Worm (Caenorhabditis elegans): ENCODE measurements around the gene F16B12.1.
A peak's percentile ranks its signal among the peaks of the same experiment; 100 is the strongest.

F16B12.1 gene

DNA sequence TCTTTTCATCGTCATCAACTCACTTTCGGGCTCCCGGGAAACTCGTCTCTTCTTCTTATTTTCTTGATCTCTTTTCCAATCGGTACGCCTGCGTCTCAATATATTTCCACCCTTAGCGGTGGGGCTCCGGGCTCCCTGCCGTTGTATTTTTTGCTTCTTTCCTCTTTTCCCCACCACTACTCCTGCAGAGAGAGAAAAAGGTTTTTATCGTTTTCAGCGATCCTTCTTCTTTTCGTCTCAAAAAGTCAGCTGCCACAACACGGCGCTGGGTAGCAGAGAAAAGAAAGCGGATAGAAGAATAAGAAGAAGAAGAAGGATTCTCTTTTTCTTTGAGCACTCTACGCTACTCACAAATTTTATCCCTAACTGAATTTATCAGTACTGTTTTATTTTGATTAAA, 30.5 kb upstream of the F16B12.1 start:
- TF ChIP-seq hmg-11 (tag; optimal IDR thresholded peaks at IDR 0.05), result no peak
- TF ChIP-seq ZK546.5 (tag; optimal IDR thresholded peaks at IDR 0.05), result no peak
- no peak for TF ChIP-seq nhr-25 (tag; optimal IDR thresholded peaks at IDR 0.05)
- no peak for TF ChIP-seq nhr-43 (tag; optimal IDR thresholded peaks at IDR 0.05; ENCODE audit: poor library complexity, severe bottlenecking)
- no peak for TF ChIP-seq nhr-11 (tag; optimal IDR thresholded peaks at IDR 0.05)
- TF ChIP-seq fkh-10 (GFP tag; optimal IDR thresholded peaks at IDR 0.05), result no peak
- TF ChIP-seq nhr-77 (tag; optimal IDR thresholded peaks at IDR 0.05), result no peak
- TF ChIP-seq ceh-9 (tag; optimal IDR thresholded peaks at IDR 0.05), result no peak
- TF ChIP-seq nhr-67 (tag; optimal IDR thresholded peaks at IDR 0.05), result no peak
- no peak for TF ChIP-seq lsy-12 (tag; optimal IDR thresholded peaks at IDR 0.05)
- TF ChIP-seq nhr-76 (tag; optimal IDR thresholded peaks at IDR 0.05), result no peak
- no peak for TF ChIP-seq elt-1 (tag; optimal IDR thresholded peaks at IDR 0.05)
- no peak for TF ChIP-seq eor-1 (tag; optimal IDR thresholded peaks at IDR 0.05)
- no peak for TF ChIP-seq aly-2 (tag; optimal IDR thresholded peaks at IDR 0.05)
- no peak for TF ChIP-seq lin-15B (tag; optimal IDR thresholded peaks at IDR 0.05)
- TF ChIP-seq zag-1 (tag; optimal IDR thresholded peaks at IDR 0.05), result no peak
- no peak for TF ChIP-seq ceh-82 (tag; optimal IDR thresholded peaks at IDR 0.05)
- no peak for TF ChIP-seq fkh-2 (tag; optimal IDR thresholded peaks at IDR 0.05)
- TF ChIP-seq snpc-4 (tag; optimal IDR thresholded peaks at IDR 0.05), result no peak
- no peak for TF ChIP-seq nhr-237 (tag; optimal IDR thresholded peaks at IDR 0.05)

ce11 chrX:14055715-14056114, 29.6 kb upstream of the F16B12.1 start:
- TF ChIP-seq nhr-25 (tag; optimal IDR thresholded peaks at IDR 0.05) (no peak), unc-39 (tag; optimal IDR thresholded peaks at IDR 0.05) (no peak), nhr-43 (tag; optimal IDR thresholded peaks at IDR 0.05; ENCODE audit: poor library complexity, severe bottlenecking) (no peak), R02D3.7 (tag; optimal IDR thresholded peaks at IDR 0.05) (no peak), eor-1 (tag; optimal IDR thresholded peaks at IDR 0.05) (no peak), aly-2 (tag; optimal IDR thresholded peaks at IDR 0.05) (no peak), daf-12 (tag; optimal IDR thresholded peaks at IDR 0.05) (no peak), unc-62 (GFP tag; optimal IDR thresholded peaks at IDR 0.05) (no peak), nhr-237 (tag; optimal IDR thresholded peaks at IDR 0.05) (no peak), ztf-4 (tag; optimal IDR thresholded peaks at IDR 0.05) (no peak), ceh-82 (tag; optimal IDR thresholded peaks at IDR 0.05) (no peak), ama-1 (optimal IDR thresholded peaks at IDR 0.05) (no peak), ceh-16 (tag; optimal IDR thresholded peaks at IDR 0.05) (no peak), nhr-76 (tag; optimal IDR thresholded peaks at IDR 0.05) (no peak), tbx-2 (tag; optimal IDR thresholded peaks at IDR 0.05) (no peak), ZK546.5 (tag; optimal IDR thresholded peaks at IDR 0.05) (no peak)

DNA sequence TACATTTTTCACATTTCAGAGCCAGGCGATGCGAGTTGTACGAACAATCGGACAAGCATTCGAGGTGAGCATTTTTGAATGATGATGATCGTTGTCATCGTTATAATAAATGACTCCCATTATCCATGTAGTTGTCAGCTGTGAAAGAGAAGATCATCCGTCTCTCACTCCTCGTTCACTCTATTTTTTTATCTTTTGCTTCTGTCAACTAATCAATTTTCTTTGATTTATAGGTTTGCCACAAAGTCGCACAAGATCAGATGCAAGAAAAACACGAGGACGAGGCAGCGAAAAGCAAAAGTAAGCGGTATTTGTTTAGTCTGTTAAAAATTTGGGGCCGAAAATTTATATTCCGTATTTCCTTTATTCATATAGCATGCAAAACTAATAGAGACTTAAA, 28.8 kb upstream of the F16B12.1 start:
- TF ChIP-seq lin-39 (tag; optimal IDR thresholded peaks at IDR 0.05) (peak; percentile 16), egl-5 (tag; optimal IDR thresholded peaks at IDR 0.05) (peak; percentile 54), pqm-1 (tag; optimal IDR thresholded peaks at IDR 0.05) (no peak)

DNA sequence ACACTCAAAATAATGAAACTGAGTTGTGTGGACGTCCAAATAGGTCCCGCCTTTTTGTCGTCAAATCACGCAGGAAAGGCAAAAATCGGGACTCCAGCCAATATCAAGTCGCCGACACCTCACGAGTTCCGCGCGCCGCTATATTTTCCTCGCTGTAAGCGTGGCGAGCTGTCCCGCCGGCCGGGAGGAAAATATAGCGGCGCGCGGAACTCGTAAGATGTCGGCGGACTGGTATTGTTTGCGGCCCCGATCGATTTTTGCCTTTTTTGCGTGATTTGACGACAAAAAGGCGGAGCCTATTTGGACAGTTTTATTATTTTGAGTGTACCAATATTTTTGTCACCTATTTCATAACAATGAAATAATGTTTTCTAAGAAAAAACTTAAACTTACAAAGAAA, 22.5 kb upstream of the F16B12.1 start:
- no peak for TF ChIP-seq nhr-23 (tag; optimal IDR thresholded peaks at IDR 0.05)
- TF ChIP-seq ceh-28 (tag; optimal IDR thresholded peaks at IDR 0.05), result no peak
- no peak for TF ChIP-seq jun-1 (tag; optimal IDR thresholded peaks at IDR 0.05)
- no peak for TF ChIP-seq R02D3.7 (tag; optimal IDR thresholded peaks at IDR 0.05)
- TF ChIP-seq nhr-12 (tag; optimal IDR thresholded peaks at IDR 0.05), result no peak
- no peak for TF ChIP-seq snpc-4 (tag; optimal IDR thresholded peaks at IDR 0.05)
- no peak for TF ChIP-seq ceh-16 (tag; optimal IDR thresholded peaks at IDR 0.05)
- TF ChIP-seq tbx-2 (tag; optimal IDR thresholded peaks at IDR 0.05), result no peak
- no peak for TF ChIP-seq sea-2 (GFP tag; optimal IDR thresholded peaks at IDR 0.05)
- no peak for TF ChIP-seq elt-1 (tag; optimal IDR thresholded peaks at IDR 0.05)
- no peak for TF ChIP-seq unc-62 (GFP tag; optimal IDR thresholded peaks at IDR 0.05)

ce11 chrX:14063830-14064229, 21.5 kb upstream of the F16B12.1 start:
- TF ChIP-seq nhr-76 (tag; optimal IDR thresholded peaks at IDR 0.05) (peak; percentile 71), fkh-2 (tag; optimal IDR thresholded peaks at IDR 0.05) (peak; percentile 80), skn-1 (tag; optimal IDR thresholded peaks at IDR 0.05) (peak; percentile 84), sea-2 (GFP tag; optimal IDR thresholded peaks at IDR 0.05) (peak; percentile 29), eor-1 (tag; optimal IDR thresholded peaks at IDR 0.05) (peak in 1 of 2 experiments; percentile 48), fos-1 (tag; optimal IDR thresholded peaks at IDR 0.05) (no peak), snpc-4 (tag; optimal IDR thresholded peaks at IDR 0.05) (peak; percentile 57), nfya-1 (tag; optimal IDR thresholded peaks at IDR 0.05; ENCODE audit: insufficient read depth) (peak; percentile 77), ceh-9 (tag; optimal IDR thresholded peaks at IDR 0.05) (no peak), fkh-10 (GFP tag; optimal IDR thresholded peaks at IDR 0.05) (no peak), elt-1 (tag; optimal IDR thresholded peaks at IDR 0.05) (peak; percentile 33), R02D3.7 (tag; optimal IDR thresholded peaks at IDR 0.05) (peak; percentile 61), daf-12 (tag; optimal IDR thresholded peaks at IDR 0.05) (no peak), nhr-67 (tag; optimal IDR thresholded peaks at IDR 0.05) (no peak), mml-1 (tag; optimal IDR thresholded peaks at IDR 0.05) (no peak), ceh-28 (tag; optimal IDR thresholded peaks at IDR 0.05) (peak; percentile 77), ZK546.5 (tag; optimal IDR thresholded peaks at IDR 0.05) (no peak), ceh-16 (tag; optimal IDR thresholded peaks at IDR 0.05) (peak; percentile 44), nhr-23 (tag; optimal IDR thresholded peaks at IDR 0.05) (peak; percentile 75), egl-27 (tag; optimal IDR thresholded peaks at IDR 0.05) (peak; percentile 51), jun-1 (tag; optimal IDR thresholded peaks at IDR 0.05) (peak; percentile 62), egl-5 (tag; optimal IDR thresholded peaks at IDR 0.05) (peak; percentile 95), nhr-25 (tag; optimal IDR thresholded peaks at IDR 0.05) (peak; percentile 87), hmg-11 (tag; optimal IDR thresholded peaks at IDR 0.05) (peak; percentile 94), aly-2 (tag; optimal IDR thresholded peaks at IDR 0.05) (no peak), lin-15B (tag; optimal IDR thresholded peaks at IDR 0.05) (peak; percentile 33), unc-62 (GFP tag; optimal IDR thresholded peaks at IDR 0.05) (peak; percentile 77), ztf-4 (tag; optimal IDR thresholded peaks at IDR 0.05) (peak; percentile 78), lsy-12 (tag; optimal IDR thresholded peaks at IDR 0.05) (peak; percentile 89), nhr-11 (tag; optimal IDR thresholded peaks at IDR 0.05) (peak; percentile 72), ceh-82 (tag; optimal IDR thresholded peaks at IDR 0.05) (peak; percentile 88)
